Fruit fly (Drosophila melanogaster): ENCODE data around the gene sba.

Gene sba

dm6 chr3R:23880280-23880679, 42.5 kb downstream of the sba start:
- TF ChIP-seq CG4496 (GFP tag; IDR thresholded peaks at IDR 0.05): no peak
- no peak for TF ChIP-seq rn (GFP tag; IDR thresholded peaks at IDR 0.05)
- no peak for TF ChIP-seq EcR (GFP tag; optimal IDR thresholded peaks at IDR 0.05)
- no peak for TF ChIP-seq Pif1B (GFP tag; optimal IDR thresholded peaks at IDR 0.05)
- TF ChIP-seq Ets98B (GFP tag; IDR thresholded peaks at IDR 0.05): no peak
- no peak for TF ChIP-seq CG9948 (tag; optimal IDR thresholded peaks at IDR 0.05)
- TF ChIP-seq CG8159 (tag; optimal IDR thresholded peaks at IDR 0.05): no peak
- no peak for TF ChIP-seq CG32121 (GFP tag; IDR thresholded peaks at IDR 0.05)
- TF ChIP-seq Pif1A (GFP tag; optimal IDR thresholded peaks at IDR 0.05): no peak
- no peak for TF ChIP-seq Snoo (tag; optimal IDR thresholded peaks at IDR 0.05)
- TF ChIP-seq CG8301 (tag; optimal IDR thresholded peaks at IDR 0.05): no peak
- no peak for TF ChIP-seq CG12605 (GFP tag; IDR thresholded peaks at IDR 0.05)
- no peak for TF ChIP-seq CG14655 (GFP tag; optimal IDR thresholded peaks at IDR 0.05)
- no peak for TF ChIP-seq D1 (tag; optimal IDR thresholded peaks at IDR 0.05)

- TF ChIP-seq fd96Ca (GFP tag; IDR thresholded peaks at IDR 0.05) (0 out of 3 replicates have a peak, but pooled peaks have one; percentile 14), CG10348 (GFP tag; IDR thresholded peaks at IDR 0.05) (no peak), CG8301 (tag; optimal IDR thresholded peaks at IDR 0.05) (peak; percentile 80), CG8159 (tag; optimal IDR thresholded peaks at IDR 0.05) (peak; percentile 80), EcR (GFP tag; optimal IDR thresholded peaks at IDR 0.05) (no peak), Ets98B (GFP tag; IDR thresholded peaks at IDR 0.05) (no peak), Snoo (tag; optimal IDR thresholded peaks at IDR 0.05) (no peak), CG15710 (tag; optimal IDR thresholded peaks at IDR 0.05) (peak; percentile 73), Pif1A (GFP tag; optimal IDR thresholded peaks at IDR 0.05) (peak; percentile 41), CG34367 (tag; optimal IDR thresholded peaks at IDR 0.05) (peak; percentile 52), CG14655 (GFP tag; optimal IDR thresholded peaks at IDR 0.05) (peak; percentile 81), CG9948 (tag; optimal IDR thresholded peaks at IDR 0.05) (peak; percentile 70), CG17806 (tag; optimal IDR thresholded peaks at IDR 0.05) (peak; percentile 69), D1 (tag; optimal IDR thresholded peaks at IDR 0.05) (peak; percentile 57), rn (GFP tag; IDR thresholded peaks at IDR 0.05) (no peak)
Observed at dm6 chr3R:23878318-23878799, 44.4 kb downstream of the sba start.

- TF ChIP-seq CG13204 (GFP tag; optimal IDR thresholded peaks at IDR 0.05): peak; percentile 87
- peak; percentile 24 for TF ChIP-seq Snoo (tag; optimal IDR thresholded peaks at IDR 0.05)
- no peak for TF ChIP-seq D1 (tag; optimal IDR thresholded peaks at IDR 0.05)
- no peak for TF ChIP-seq CG8159 (tag; optimal IDR thresholded peaks at IDR 0.05)
- TF ChIP-seq Pif1A (GFP tag; optimal IDR thresholded peaks at IDR 0.05): no peak
- TF ChIP-seq CG32121 (GFP tag; IDR thresholded peaks at IDR 0.05): no peak
- TF ChIP-seq EcR (GFP tag; optimal IDR thresholded peaks at IDR 0.05): peak; percentile 98
- TF ChIP-seq Ets98B (GFP tag; IDR thresholded peaks at IDR 0.05): peak; percentile 22; the same call in 1 of the 2 replicates
Observed at dm6 chr3R:23877606-23878317, 45.0 kb downstream of the sba start.

- TF ChIP-seq CG9948 (tag; optimal IDR thresholded peaks at IDR 0.05): no peak
- no peak for TF ChIP-seq Snoo (tag; optimal IDR thresholded peaks at IDR 0.05)
- TF ChIP-seq D1 (tag; optimal IDR thresholded peaks at IDR 0.05): no peak
- no peak for TF ChIP-seq CG13204 (GFP tag; optimal IDR thresholded peaks at IDR 0.05)
- no peak for TF ChIP-seq CG10348 (GFP tag; IDR thresholded peaks at IDR 0.05)
- TF ChIP-seq CG12605 (GFP tag; IDR thresholded peaks at IDR 0.05): no peak
- TF ChIP-seq rn (GFP tag; IDR thresholded peaks at IDR 0.05): no peak
- no peak for TF ChIP-seq CG14655 (GFP tag; optimal IDR thresholded peaks at IDR 0.05)
- TF ChIP-seq CG32121 (GFP tag; IDR thresholded peaks at IDR 0.05): no peak
- no peak for TF ChIP-seq CG4496 (GFP tag; IDR thresholded peaks at IDR 0.05)
- no peak for TF ChIP-seq fd96Ca (GFP tag; IDR thresholded peaks at IDR 0.05)
- TF ChIP-seq CG8159 (tag; optimal IDR thresholded peaks at IDR 0.05): no peak
- TF ChIP-seq CG15710 (tag; optimal IDR thresholded peaks at IDR 0.05): no peak
- no peak for TF ChIP-seq CG17806 (tag; optimal IDR thresholded peaks at IDR 0.05)
Observed at dm6 chr3R:23876699-23877098, 46.1 kb downstream of the sba start.

dm6 chr3R:23874752-23875151, 48.0 kb downstream of the sba start:
- TF ChIP-seq Ets98B (GFP tag; IDR thresholded peaks at IDR 0.05): no peak
- no peak for TF ChIP-seq CG12605 (GFP tag; IDR thresholded peaks at IDR 0.05)
- no peak for TF ChIP-seq EcR (GFP tag; optimal IDR thresholded peaks at IDR 0.05)

dm6 chr3R:23874198-23874597, 48.6 kb downstream of the sba start:
- no peak for TF ChIP-seq EcR (GFP tag; optimal IDR thresholded peaks at IDR 0.05)
- TF ChIP-seq Snoo (tag; optimal IDR thresholded peaks at IDR 0.05): peak; percentile 55
- TF ChIP-seq CG8301 (tag; optimal IDR thresholded peaks at IDR 0.05): peak; percentile 76
- TF ChIP-seq CG14655 (GFP tag; optimal IDR thresholded peaks at IDR 0.05): peak; percentile 86
- peak; percentile 76 for TF ChIP-seq CG4496 (GFP tag; IDR thresholded peaks at IDR 0.05)
- peak; percentile 63 for TF ChIP-seq Pif1B (GFP tag; optimal IDR thresholded peaks at IDR 0.05)
- TF ChIP-seq CG8159 (tag; optimal IDR thresholded peaks at IDR 0.05): peak; percentile 72
- peak; percentile 75 for TF ChIP-seq Pif1A (GFP tag; optimal IDR thresholded peaks at IDR 0.05)
- no peak for TF ChIP-seq D1 (tag; optimal IDR thresholded peaks at IDR 0.05)
- 0 out of 2 replicates have a peak, but pooled peaks have one; percentile 14 for TF ChIP-seq rn (GFP tag; IDR thresholded peaks at IDR 0.05)
- peak; percentile 10 for TF ChIP-seq CG13204 (GFP tag; optimal IDR thresholded peaks at IDR 0.05)
- TF ChIP-seq CG32121 (GFP tag; IDR thresholded peaks at IDR 0.05): peak; percentile 79
- no peak for TF ChIP-seq CG10348 (GFP tag; IDR thresholded peaks at IDR 0.05)
- peak; percentile 53; the same call in 1 of the 3 replicates for TF ChIP-seq fd96Ca (GFP tag; IDR thresholded peaks at IDR 0.05)
- TF ChIP-seq CG17806 (tag; optimal IDR thresholded peaks at IDR 0.05): peak; percentile 74
- TF ChIP-seq Ets98B (GFP tag; IDR thresholded peaks at IDR 0.05): peak; percentile 72
- peak; percentile 73 for TF ChIP-seq CG9948 (tag; optimal IDR thresholded peaks at IDR 0.05)
- TF ChIP-seq gl (tag; optimal IDR thresholded peaks at IDR 0.05): peak; percentile 4
- TF ChIP-seq CG12605 (GFP tag; IDR thresholded peaks at IDR 0.05): peak; percentile 74
- TF ChIP-seq CG34367 (tag; optimal IDR thresholded peaks at IDR 0.05): peak; percentile 68
- TF ChIP-seq CG15710 (tag; optimal IDR thresholded peaks at IDR 0.05): peak; percentile 67
